Fruit fly (Drosophila melanogaster) whole organism, embryonic: ENCODE measurements around the gene CG7551.

Experiments
- Adf1 ChIP-seq: fragments of 200-800 bp; sonication (Bioruptor generic); IDR thresholded peaks from 2 replicates; pipeline ENCODE4 v1.3.6; 2022; ENCODE audit warnings: missing biosample characterization, missing genetic modification characterization
- Asciz ChIP-seq: fragments of 200-800 bp; sonication (Bioruptor generic); optimal IDR thresholded peaks from 2 replicates; lab custom pipeline; 2017; ENCODE audit warnings: missing biosample characterization, mild to moderate bottlenecking, missing genetic modification characterization, missing genetic modification reagents
- CG10209 ChIP-seq: fragments of 200-800 bp; sonication (Bioruptor generic); optimal IDR thresholded peaks from 3 replicates; lab custom pipeline; 2017; ENCODE audit warnings: missing biosample characterization, mild to moderate bottlenecking, missing genetic modification characterization, missing genetic modification reagents
- CG11398 ChIP-seq: fragments of 200-800 bp; sonication (Bioruptor generic); optimal IDR thresholded peaks from 2 replicates; lab custom pipeline; 2016; ENCODE audit warnings: missing biosample characterization, missing genetic modification characterization
- CG11696 ChIP-seq: fragments of 200-800 bp; sonication (Bioruptor generic); IDR thresholded peaks from 2 replicates; pipeline ENCODE4 v1.3.6; 2022; ENCODE audit warnings: missing biosample characterization, missing genetic modification characterization
- CG14667 ChIP-seq: fragments of 200-800 bp; sonication (Bioruptor generic); IDR thresholded peaks from 2 replicates; pipeline ENCODE4 v1.3.6; 2022; ENCODE audit warnings: missing biosample characterization, missing genetic modification characterization
- CG14965 ChIP-seq: fragments of 200-800 bp; sonication (Bioruptor generic); optimal IDR thresholded peaks from 2 replicates; lab custom pipeline; 2016; ENCODE audit warnings: missing biosample characterization, missing genetic modification characterization, borderline replicate concordance
- CG15011 ChIP-seq: fragments of 200-800 bp; sonication (Bioruptor generic); optimal IDR thresholded peaks from 3 replicates; lab custom pipeline; 2018; ENCODE audit warnings: missing biosample characterization, mild to moderate bottlenecking, missing genetic modification characterization
- CG15696 ChIP-seq: fragments of 200-800 bp; sonication (Bioruptor generic); optimal IDR thresholded peaks from 2 replicates; lab custom pipeline; 2019; ENCODE audit warnings: missing biosample characterization, mild to moderate bottlenecking, missing genetic modification characterization, moderate library complexity
- CG17328 ChIP-seq: fragments of 200-800 bp; sonication (Bioruptor generic); IDR thresholded peaks from 2 replicates; pipeline ENCODE4 v1.3.6; 2022; ENCODE audit warnings: missing biosample characterization, missing genetic modification characterization
- CG2120 ChIP-seq: fragments of 200-800 bp; sonication (Bioruptor generic); optimal IDR thresholded peaks from 3 replicates; lab custom pipeline; 2016; ENCODE audit warnings: missing biosample characterization, missing genetic modification characterization
- CG2712 ChIP-seq: fragments of 200-800 bp; optimal IDR thresholded peaks from 3 replicates; lab custom pipeline; 2019; ENCODE audit warnings: missing biosample characterization, mild to moderate bottlenecking, missing genetic modification characterization, moderate library complexity
- CG3281 ChIP-seq: fragments of 200-800 bp; sonication (Bioruptor generic); optimal IDR thresholded peaks from 3 replicates; lab custom pipeline; 2017; ENCODE audit warnings: missing biosample characterization, mild to moderate bottlenecking, missing genetic modification characterization
- CG33213 ChIP-seq: fragments of 200-800 bp; sonication (Bioruptor generic); optimal IDR thresholded peaks from 3 replicates; lab custom pipeline; 2016; ENCODE audit warnings: missing biosample characterization, missing genetic modification characterization
- CG34376 ChIP-seq: fragments of 200-800 bp; sonication (Bioruptor generic); optimal IDR thresholded peaks from 2 replicates; lab custom pipeline; 2018; ENCODE audit warnings: missing biosample characterization, mild to moderate bottlenecking, missing genetic modification characterization
- CG6791 ChIP-seq: fragments of 200-800 bp; sonication (Bioruptor generic); IDR thresholded peaks from 3 replicates; pipeline ENCODE4 v1.3.6; 2022; ENCODE audit warnings: missing biosample characterization, missing genetic modification characterization; ENCODE audit not compliant: partially characterized antibody
- CG9727 ChIP-seq: fragments of 200-800 bp; sonication (Bioruptor generic); optimal IDR thresholded peaks from 3 replicates; lab custom pipeline; 2017; ENCODE audit warnings: missing biosample characterization, mild to moderate bottlenecking, missing genetic modification characterization
- CoRest ChIP-seq: fragments of 200-800 bp; sonication (Bioruptor generic); optimal IDR thresholded peaks from 3 replicates; lab custom pipeline; 2018; ENCODE audit warnings: missing biosample characterization, mild to moderate bottlenecking, missing genetic modification characterization, moderate library complexity
- CrebB ChIP-seq: fragments of 200-800 bp; sonication (Bioruptor generic); optimal IDR thresholded peaks from 3 replicates; lab custom pipeline; 2018; ENCODE audit warnings: missing biosample characterization, mild to moderate bottlenecking, missing genetic modification characterization
- D19A ChIP-seq: fragments of 200-800 bp; optimal IDR thresholded peaks from 3 replicates; lab custom pipeline; 2019; ENCODE audit warnings: missing biosample characterization, mild to moderate bottlenecking, missing genetic modification characterization, moderate library complexity
- Gug ChIP-seq: fragments of 200-800 bp; sonication (Bioruptor generic); IDR thresholded peaks from 4 replicates; pipeline ENCODE4 v1.3.6; 2022; ENCODE audit warnings: missing biosample characterization, missing genetic modification characterization
- Hr78 ChIP-seq, 2 experiments: fragments of 200-800 bp in 1 of 2; fragments of >200 bp in 1 of 2; sonication (Bioruptor generic) in 1 of 2; optimal IDR thresholded peaks; 2 replicates each; lab custom pipeline; 2017 to 2019; ENCODE audit warnings: missing biosample characterization in 2 of 2, missing genetic modification characterization in 2 of 2, mild to moderate bottlenecking in 1 of 2, moderate library complexity in 1 of 2
- Jarid2 ChIP-seq: fragments of 200-800 bp; sonication (Bioruptor generic); optimal IDR thresholded peaks from 3 replicates; lab custom pipeline; 2017; ENCODE audit warnings: mild to moderate bottlenecking, missing biosample characterization, missing genetic modification reagents, missing genetic modification characterization
- Lpt ChIP-seq: fragments of >200 bp; optimal IDR thresholded peaks from 2 replicates; lab custom pipeline; 2018; ENCODE audit warnings: missing biosample characterization, missing genetic modification characterization
- Meics ChIP-seq: fragments of 200-800 bp; sonication (Bioruptor generic); optimal IDR thresholded peaks from 2 replicates; lab custom pipeline; 2017; ENCODE audit warnings: missing biosample characterization, mild to moderate bottlenecking, missing genetic modification characterization
- Mrtf ChIP-seq: fragments of 200-800 bp; sonication (Bioruptor generic); IDR thresholded peaks from 3 replicates; pipeline ENCODE4 v1.3.6; 2022; ENCODE audit warnings: missing biosample characterization, missing genetic modification characterization
- Nf-YC ChIP-seq: fragments of 200-800 bp; optimal IDR thresholded peaks from 3 replicates; lab custom pipeline; 2019; ENCODE audit warnings: missing biosample characterization, mild to moderate bottlenecking, missing genetic modification characterization, moderate library complexity
- Oaz ChIP-seq: fragments of 200-800 bp; sonication (Bioruptor generic); IDR thresholded peaks from 2 replicates; pipeline ENCODE4 v1.3.6; 2022; ENCODE audit warnings: missing biosample characterization, missing genetic modification characterization
- Oli ChIP-seq: fragments of 200-800 bp; sonication (Bioruptor generic); optimal IDR thresholded peaks from 2 replicates; lab custom pipeline; 2018; ENCODE audit warnings: missing biosample characterization, mild to moderate bottlenecking, missing genetic modification characterization, moderate library complexity
- PHDP ChIP-seq: fragments of 200-800 bp; sonication (Bioruptor generic); optimal IDR thresholded peaks from 3 replicates; lab custom pipeline; 2018; ENCODE audit warnings: missing biosample characterization, mild to moderate bottlenecking, missing genetic modification characterization, moderate library complexity
- Six4 ChIP-seq: fragments of 200-800 bp; sonication (Bioruptor generic); optimal IDR thresholded peaks from 2 replicates; lab custom pipeline; 2016; ENCODE audit warnings: missing biosample characterization, missing genetic modification characterization
- ase ChIP-seq: fragments of 200-800 bp; sonication (Bioruptor generic); IDR thresholded peaks from 3 replicates; pipeline ENCODE4 v1.3.6; 2022; ENCODE audit warnings: missing biosample characterization, missing genetic modification characterization
- cato ChIP-seq: fragments of 200-800 bp; sonication (Bioruptor generic); optimal IDR thresholded peaks from 2 replicates; lab custom pipeline; 2016; ENCODE audit warnings: missing biosample characterization, missing genetic modification characterization, borderline replicate concordance
- cg ChIP-seq: fragments of 200-800 bp; sonication (Bioruptor generic); optimal IDR thresholded peaks from 3 replicates; lab custom pipeline; 2019; ENCODE audit warnings: missing biosample characterization, mild to moderate bottlenecking, missing genetic modification characterization, moderate library complexity
- cwo ChIP-seq: fragments of 200-800 bp; sonication (Bioruptor generic); optimal IDR thresholded peaks from 3 replicates; lab custom pipeline; 2017; ENCODE audit warnings: missing biosample characterization, missing genetic modification characterization, mild to moderate bottlenecking, moderate library complexity, missing genetic modification reagents
- da ChIP-seq: fragments of 200-800 bp; sonication (Bioruptor generic); optimal IDR thresholded peaks from 2 replicates; lab custom pipeline; 2016; ENCODE audit warnings: missing biosample characterization, missing genetic modification characterization
- dysf ChIP-seq: fragments of 200-800 bp; sonication (Bioruptor generic); IDR thresholded peaks from 3 replicates; pipeline ENCODE4 v1.3.6; 2022; ENCODE audit warnings: missing biosample characterization, missing genetic modification characterization
- gcm ChIP-seq: fragments of 200-800 bp; sonication (Bioruptor generic); optimal IDR thresholded peaks from 2 replicates; lab custom pipeline; 2019; ENCODE audit warnings: missing biosample characterization, mild to moderate bottlenecking, missing genetic modification characterization, moderate library complexity
- gfzf ChIP-seq: fragments of 200-800 bp; sonication (Bioruptor generic); optimal IDR thresholded peaks from 2 replicates; lab custom pipeline; 2016; ENCODE audit warnings: missing biosample characterization, mild to moderate bottlenecking, missing genetic modification characterization, moderate library complexity
- hth ChIP-seq: fragments of >200 bp; optimal IDR thresholded peaks from 2 replicates; lab custom pipeline; 2017; ENCODE audit warnings: inconsistent platforms
- ind ChIP-seq: fragments of 200-800 bp; sonication (Bioruptor generic); optimal IDR thresholded peaks from 3 replicates; lab custom pipeline; 2016; ENCODE audit warnings: missing biosample characterization, missing genetic modification characterization
- inv ChIP-seq: fragments of 200-800 bp; sonication (Bioruptor generic); IDR thresholded peaks from 2 replicates; pipeline ENCODE4 v1.3.6; 2022; ENCODE audit warnings: missing biosample characterization, missing genetic modification characterization; ENCODE audit not compliant: partially characterized antibody
- kah ChIP-seq: fragments of 200-800 bp; sonication (Bioruptor generic); optimal IDR thresholded peaks from 2 replicates; lab custom pipeline; 2018; ENCODE audit warnings: missing biosample characterization, mild to moderate bottlenecking, missing genetic modification characterization
- pita ChIP-seq: fragments of 200-800 bp; sonication (Bioruptor generic); optimal IDR thresholded peaks from 2 replicates; lab custom pipeline; 2017; ENCODE audit warnings: missing biosample characterization, mild to moderate bottlenecking, missing genetic modification characterization
- prd ChIP-seq, 3 experiments: fragments of >200 bp in 2 of 3; fragments of 200-800 bp in 1 of 3; sonication (Bioruptor generic) in 1 of 3; optimal IDR thresholded peaks in 2 of 3; IDR thresholded peaks in 1 of 3; 2 replicates in 2 of 3; 3 replicates in 1 of 3; pipeline versions ENCODE4 v1.3.6 to Lab custom; 2017 to 2022; ENCODE audit warnings: missing biosample characterization in 1 of 3, missing genetic modification characterization in 1 of 3
- psq ChIP-seq: fragments of 200-800 bp; sonication (Bioruptor generic); optimal IDR thresholded peaks from 2 replicates; lab custom pipeline; 2017; ENCODE audit warnings: missing biosample characterization, missing genetic modification characterization
- row ChIP-seq: fragments of 200-800 bp; sonication (Bioruptor generic); IDR thresholded peaks from 3 replicates; pipeline ENCODE4 v1.3.6; 2022; ENCODE audit warnings: missing biosample characterization, missing genetic modification characterization
- slbo ChIP-seq: fragments of 200-800 bp; sonication (Bioruptor generic); IDR thresholded peaks from 2 replicates; pipeline ENCODE4 v1.3.6; 2022; ENCODE audit warnings: missing biosample characterization, missing genetic modification characterization
- tap ChIP-seq: fragments of 200-800 bp; optimal IDR thresholded peaks from 3 replicates; lab custom pipeline; 2019; ENCODE audit warnings: missing biosample characterization, mild to moderate bottlenecking, missing genetic modification characterization, moderate library complexity
- ttk ChIP-seq: fragments of 200-800 bp; sonication (Bioruptor generic); IDR thresholded peaks from 2 replicates; pipeline ENCODE4 v2.1.2; 2022; ENCODE audit warnings: missing biosample characterization, missing genetic modification characterization
- vnd ChIP-seq: fragments of 200-800 bp; sonication (Bioruptor generic); IDR thresholded peaks from 3 replicates; pipeline ENCODE4 v1.3.6; 2022; ENCODE audit warnings: missing biosample characterization, missing genetic modification characterization; ENCODE audit not compliant: partially characterized antibody

Gene CG7551

dm6 chr3L:11444169-11444568 lies 14.1 kb upstream of the CG7551 start (continued):
- TF ChIP-seq CG14667 (GFP tag; lab: Robert Waterston, UW) (no peak), CG33213 (GFP tag; lab: Kevin White, UChicago) (no peak), Oaz (GFP tag; lab: Robert Waterston, UW) (no peak), D19A (tag; lab: Kevin White, UChicago) (peak; percentile 89), CG15011 (GFP tag; lab: Kevin White, UChicago) (no peak), prd (optimal IDR thresholded peaks at IDR 0.05; lab: Kevin White, UChicago) (no peak), prd (GFP tag; IDR thresholded peaks at IDR 0.05; lab: Robert Waterston, UW) (no peak), dysf (GFP tag; lab: Robert Waterston, UW) (no peak), pita (GFP tag; lab: Kevin White, UChicago) (no peak), CG6791 (GFP tag; lab: Robert Waterston, UW) (no peak), CG3281 (GFP tag; lab: Kevin White, UChicago) (no peak), Nf-YC (tag; lab: Kevin White, UChicago) (no peak), gfzf (GFP tag; lab: Kevin White, UChicago) (no peak), CG14965 (GFP tag; lab: Kevin White, UChicago) (no peak), CoRest (peak; percentile 56), cg (GFP tag; lab: Kevin White, UChicago) (no peak), hth (lab: Kevin White, UChicago) (no peak), CG10209 (GFP tag; lab: Kevin White, UChicago) (no peak), psq (GFP tag; lab: Kevin White, UChicago) (no peak), CG11696 (GFP tag; lab: Robert Waterston, UW) (no peak), inv (GFP tag; lab: Robert Waterston, UW) (no peak), ase (GFP tag; lab: Robert Waterston, UW) (no peak), row (GFP tag; lab: Robert Waterston, UW) (no peak), gcm (no peak), CG9727 (GFP tag; lab: Kevin White, UChicago) (no peak), Hr78 (GFP tag; optimal IDR thresholded peaks at IDR 0.05; lab: Kevin White, UChicago) (no peak), tap (peak; percentile 35), slbo (GFP tag; lab: Robert Waterston, UW) (no peak), da (GFP tag; lab: Kevin White, UChicago) (no peak), Mrtf (GFP tag; lab: Robert Waterston, UW) (no peak), CrebB (tag; lab: Kevin White, UChicago) (no peak), CG15696 (no peak), CG34376 (GFP tag; lab: Kevin White, UChicago) (no peak), Meics (GFP tag; lab: Kevin White, UChicago) (no peak), kah (no peak), Six4 (no peak), cwo (no peak), Adf1 (GFP tag; lab: Robert Waterston, UW) (no peak), Gug (GFP tag; lab: Robert Waterston, UW) (no peak), Lpt (GFP tag; lab: Kevin White, UChicago) (no peak), CG2120 (no peak), cato (GFP tag; lab: Kevin White, UChicago) (no peak), PHDP (peak; percentile 7), Oli (tag; lab: Kevin White, UChicago) (peak; percentile 19), Jarid2 (GFP tag; lab: Kevin White, UChicago) (no peak), ttk (GFP tag; lab: Robert Waterston, UW) (0 out of 2 replicates have a peak, but pooled peaks have one; percentile 4), CG2712 (tag; lab: Kevin White, UChicago) (peak; percentile 54), CG11398 (no peak), CG17328 (no peak), vnd (GFP tag; lab: Robert Waterston, UW) (no peak), Asciz (GFP tag; lab: Kevin White, UChicago) (peak; percentile 13), ind (GFP tag; lab: Kevin White, UChicago) (no peak)
